Fruit fly (Drosophila melanogaster): ENCODE results near the gene CG7550.
A peak's percentile ranks its signal among the peaks of the same experiment; 100 is the strongest.

The CG7550 gene

DNA sequence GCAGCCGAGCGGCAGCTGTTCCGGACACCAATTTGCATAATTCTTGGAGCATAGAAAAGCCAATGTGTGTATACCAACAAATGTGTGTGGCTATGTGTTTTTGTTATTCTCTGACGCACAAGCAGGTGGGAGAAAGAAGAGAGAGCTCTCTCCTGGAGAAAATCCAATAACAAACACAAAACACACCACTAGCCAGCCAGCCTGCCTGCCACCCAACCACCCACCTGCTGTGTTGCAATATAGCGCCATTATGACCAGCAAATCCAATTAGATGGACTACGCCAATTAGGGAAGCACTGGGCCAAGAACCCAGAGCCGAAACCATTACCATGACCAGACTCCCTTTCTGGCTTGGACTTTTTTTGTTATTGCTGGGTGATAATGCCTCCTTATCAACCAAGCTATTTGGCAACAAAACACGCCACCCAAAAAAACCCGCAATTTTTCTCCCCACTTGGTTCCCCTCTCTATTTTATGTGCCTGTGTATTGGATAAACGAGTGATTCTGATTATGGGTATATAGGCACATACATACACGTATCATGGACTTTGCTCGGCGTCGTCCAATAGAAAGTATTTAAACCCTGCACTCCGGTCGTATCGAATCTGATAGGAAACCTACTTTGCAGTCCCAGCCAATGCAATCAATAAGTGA, 4.2 kb upstream of the CG7550 start:
- peak; percentile 27 for TF ChIP-seq CG17801 (GFP tag; optimal IDR thresholded peaks at IDR 0.05; ENCODE audit: partially characterized antibody)

- TF ChIP-seq CG17801 (GFP tag; optimal IDR thresholded peaks at IDR 0.05; ENCODE audit: partially characterized antibody), result peak; percentile 96
These were observed 3.4 kb upstream of the CG7550 start, which contains the start of the genes Cds and Uba2 for dm6 chr3L:8127712-8128210. Gene Cds (plus strand): TSS chr3L:8127762. Gene Uba2 (minus strand): TSS chr3L:8127818.

DNA sequence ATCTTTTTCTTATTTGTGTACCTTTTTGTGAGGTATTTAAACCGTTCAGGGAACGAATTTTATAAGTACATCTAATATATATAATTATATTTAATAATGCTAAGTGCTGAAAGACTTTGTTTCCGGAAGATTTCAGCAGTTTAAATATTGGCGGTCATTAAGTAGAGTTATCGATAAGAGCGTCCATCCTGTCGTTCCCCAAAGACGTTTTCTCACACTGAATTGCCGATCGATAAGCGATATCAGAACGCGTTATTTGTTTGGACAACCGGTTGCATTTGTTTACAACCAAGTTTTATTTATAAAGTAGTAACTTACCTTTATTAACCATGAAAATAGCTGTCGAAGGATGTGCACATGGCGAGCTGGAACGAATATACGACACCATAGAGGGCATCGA, 2.7 kb downstream of the CG7550 start, which contains the start of gene ldbr:
TSS of gene ldbr (plus strand) at position 238 of the 400 bp plus-strand sequence.
- peak; percentile 34 for TF ChIP-seq CG17801 (GFP tag; optimal IDR thresholded peaks at IDR 0.05; ENCODE audit: partially characterized antibody)

dm6 chr3L:8116809-8117208, 7.5 kb downstream of the CG7550 start:
- TF ChIP-seq CG17801 (GFP tag; optimal IDR thresholded peaks at IDR 0.05; ENCODE audit: partially characterized antibody), result no peak

- peak; percentile 81 for TF ChIP-seq CG17801 (GFP tag; optimal IDR thresholded peaks at IDR 0.05; ENCODE audit: partially characterized antibody)
These were observed 8.3 kb downstream of the CG7550 start, which contains the start of the genes Arp3 and msk for dm6 chr3L:8115864-8116528. Gene Arp3 (minus strand): TSS chr3L:8115902. Gene msk (plus strand): TSS chr3L:8116179.

DNA sequence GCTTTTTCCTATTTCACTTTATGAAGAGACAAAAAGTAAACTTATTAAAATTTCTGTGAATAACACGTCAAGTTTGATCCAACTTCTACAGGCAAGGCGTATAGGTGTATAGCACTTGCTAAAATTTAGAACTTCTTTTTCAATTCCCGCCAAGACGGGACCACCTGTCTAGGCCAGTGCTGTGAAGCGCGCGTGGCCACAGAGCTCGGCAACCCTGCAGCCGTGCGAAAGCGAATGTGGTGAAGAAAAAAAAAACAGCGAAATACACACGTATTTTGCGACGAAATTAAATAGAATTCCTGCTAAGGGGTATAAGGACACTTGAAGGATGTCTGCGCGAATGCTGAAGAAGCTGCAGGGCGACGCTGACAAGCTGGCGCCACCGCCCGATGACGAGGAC, 14.2 kb downstream of the CG7550 start, which contains the start of gene Nulp1:
TSS of gene Nulp1 (plus strand) at position 198 of the 400 bp plus-strand sequence.
- no peak for TF ChIP-seq CG17801 (GFP tag; optimal IDR thresholded peaks at IDR 0.05; ENCODE audit: partially characterized antibody)

dm6 chr3L:8108886-8109285, 15.4 kb downstream of the CG7550 start, which contains the start of gene fan:
Gene fan (plus strand): TSS chr3L:8109132.
- no peak for TF ChIP-seq CG17801 (GFP tag; optimal IDR thresholded peaks at IDR 0.05; ENCODE audit: partially characterized antibody)

- no peak for TF ChIP-seq CG17801 (GFP tag; optimal IDR thresholded peaks at IDR 0.05; ENCODE audit: partially characterized antibody)
These were observed 16.1 kb downstream of the CG7550 start for dm6 chr3L:8108201-8108600.

- no peak for TF ChIP-seq CG17801 (GFP tag; optimal IDR thresholded peaks at IDR 0.05; ENCODE audit: partially characterized antibody)
These were observed 27.2 kb downstream of the CG7550 start for dm6 chr3L:8097101-8097500.

DNA sequence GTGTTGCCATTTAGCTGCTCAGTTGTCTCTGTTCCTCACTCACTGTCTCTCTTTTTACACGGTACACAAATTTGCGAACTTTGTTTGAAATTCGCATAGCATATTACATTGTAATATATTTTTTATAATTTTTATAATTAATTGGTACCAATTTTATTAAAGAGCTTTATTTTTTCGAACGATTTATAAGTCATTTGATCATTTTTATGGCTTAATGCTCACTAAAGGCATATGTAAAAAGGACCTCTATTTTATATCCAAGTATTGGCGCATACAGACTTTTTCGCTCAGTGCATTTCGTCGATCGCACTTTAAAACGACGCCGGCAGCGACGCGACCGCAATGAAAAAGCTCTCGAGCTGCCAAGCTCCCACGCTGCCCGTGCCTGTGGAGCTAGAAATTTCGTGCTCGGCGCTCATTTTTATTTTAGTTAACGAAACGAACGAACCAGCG, 28.2 kb downstream of the CG7550 start:
- peak; percentile 91 for TF ChIP-seq CG17801 (GFP tag; optimal IDR thresholded peaks at IDR 0.05; ENCODE audit: partially characterized antibody)

DNA sequence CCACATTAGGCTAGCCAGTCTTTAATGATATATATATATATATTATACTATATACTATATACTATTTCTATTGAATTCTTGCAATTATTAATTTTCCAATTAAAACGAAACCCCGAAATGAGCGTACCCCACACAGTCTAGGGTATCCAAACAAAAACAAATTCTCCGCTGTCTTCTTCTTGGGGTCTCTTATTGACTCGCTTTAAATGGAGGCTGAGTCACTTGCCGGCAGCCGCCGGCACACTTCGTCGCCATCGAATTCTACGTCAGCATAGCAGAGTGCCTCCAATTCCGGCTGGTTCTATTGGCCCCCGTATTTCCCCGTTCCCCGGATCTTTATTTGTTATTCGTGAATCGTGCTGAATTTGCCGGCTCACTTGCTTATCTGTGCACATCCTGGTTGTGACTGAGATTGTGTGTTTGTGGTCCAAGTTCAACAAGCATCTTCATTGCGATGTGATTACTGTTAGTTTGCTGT, 29.6 kb downstream of the CG7550 start:
- no peak for TF ChIP-seq CG17801 (GFP tag; optimal IDR thresholded peaks at IDR 0.05; ENCODE audit: partially characterized antibody)

DNA sequence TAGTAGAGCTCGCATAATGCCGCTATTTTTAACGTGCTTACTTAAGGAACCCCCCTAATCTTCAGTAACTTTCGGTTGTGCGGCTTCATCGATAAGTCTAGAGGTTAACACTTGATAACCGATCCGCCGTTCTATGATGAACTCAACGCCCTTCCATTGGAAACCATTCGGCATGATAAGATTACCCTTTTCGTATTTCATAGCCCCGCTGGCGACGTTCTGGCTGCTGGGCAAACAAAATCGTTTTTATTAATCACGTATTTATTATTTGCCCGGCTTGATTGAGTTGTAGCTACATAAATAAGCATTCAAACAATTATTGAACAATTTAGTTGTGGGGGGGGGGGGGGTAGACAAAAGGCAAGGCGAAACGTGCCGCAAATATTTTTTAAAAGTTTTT, 30.8 kb downstream of the CG7550 start:
- TF ChIP-seq CG17801 (GFP tag; optimal IDR thresholded peaks at IDR 0.05; ENCODE audit: partially characterized antibody), result no peak

DNA sequence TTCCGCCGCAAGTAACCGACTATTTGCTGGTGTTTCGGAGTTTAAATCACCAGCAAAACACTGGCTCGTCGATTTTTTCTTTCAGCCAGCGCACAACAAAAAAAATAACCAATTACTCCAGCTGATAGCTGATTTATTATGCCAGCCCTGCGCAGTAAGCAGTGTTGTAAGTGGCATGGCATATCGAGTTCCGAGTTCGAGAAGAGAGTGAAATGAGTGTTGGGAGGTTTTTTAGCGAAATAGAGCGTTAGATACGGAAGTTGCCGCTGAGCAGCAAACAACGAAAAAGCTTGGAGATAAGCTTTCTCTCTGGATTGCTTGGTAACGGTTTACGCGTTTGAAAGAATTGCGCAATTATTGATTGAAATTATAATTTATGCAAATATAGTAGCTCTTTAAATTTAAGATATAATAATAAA, 32.7 kb downstream of the CG7550 start, which contains the start of gene CG7565:
TSS of gene CG7565 (minus strand) at position 137 of the 419 bp plus-strand sequence.
- peak; percentile 67 for TF ChIP-seq CG17801 (GFP tag; optimal IDR thresholded peaks at IDR 0.05; ENCODE audit: partially characterized antibody)

- no peak for TF ChIP-seq CG17801 (GFP tag; optimal IDR thresholded peaks at IDR 0.05; ENCODE audit: partially characterized antibody)
These were observed 38.1 kb downstream of the CG7550 start for dm6 chr3L:8086218-8086617.

DNA sequence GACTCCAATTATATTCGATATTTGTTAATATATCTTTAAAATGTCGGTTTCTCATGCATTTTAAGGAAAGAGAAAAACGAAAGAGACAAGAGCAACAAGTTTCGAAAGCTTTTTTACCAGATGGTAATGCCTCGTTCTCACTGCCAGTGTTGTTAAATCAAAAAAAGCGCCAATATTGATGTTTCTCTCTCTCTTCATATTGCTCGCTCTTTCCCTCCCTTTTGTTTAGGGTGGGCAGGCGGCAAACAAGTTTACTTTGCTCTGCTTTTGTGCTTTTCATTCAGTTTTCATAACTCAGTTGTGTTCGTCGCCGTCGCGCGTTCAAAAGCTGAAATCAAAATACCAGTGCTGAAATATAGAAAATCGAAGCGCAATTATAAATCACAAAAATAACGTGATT, 42.5 kb downstream of the CG7550 start:
- TF ChIP-seq CG17801 (GFP tag; optimal IDR thresholded peaks at IDR 0.05; ENCODE audit: partially characterized antibody), result peak; percentile 26

All from ovary, adult (tissue).